Worm (Caenorhabditis elegans) whole organism, young adult: ENCODE measurements around the gene otub-1.

Source experiments
- B0261.1 ChIP-seq: sonication (generic microtip); optimal IDR thresholded peaks from 2 replicates; lab custom pipeline; 2016; ENCODE audit warnings: mild to moderate bottlenecking, missing genetic modification characterization, moderate library complexity, missing compliant biosample characterization
- C06A6.2 ChIP-seq: fragments of 200-800 bp; sonication (Bioruptor generic); conservative IDR thresholded peaks from 2 replicates; pipeline ENCODE4 v1.3.6; 2022; ENCODE audit warnings: missing genetic modification characterization, missing compliant biosample characterization
- F33H1.4 ChIP-seq: fragments of 200-800 bp; sonication (Bioruptor generic); IDR thresholded peaks from 2 replicates; pipeline ENCODE4 v1.3.6; 2022; ENCODE audit warnings: missing genetic modification reagents, missing genetic modification characterization, missing compliant biosample characterization
- F37B4.10 ChIP-seq: fragments of 200-800 bp; sonication (Bioruptor generic); IDR thresholded peaks from 2 replicates; pipeline ENCODE4 v1.3.6; 2022; ENCODE audit warnings: missing genetic modification characterization, missing compliant biosample characterization
- F55B11.4 ChIP-seq: sonication (generic microtip); optimal IDR thresholded peaks from 2 replicates; lab custom pipeline; 2016; ENCODE audit warnings: missing compliant biosample characterization, missing genetic modification characterization, borderline replicate concordance; ENCODE audit not compliant: insufficient read depth
- F57A8.1 ChIP-seq: fragments of 200-800 bp; sonication (Bioruptor generic); optimal IDR thresholded peaks from 2 replicates; lab custom pipeline; 2018; ENCODE audit warnings: mild to moderate bottlenecking, missing genetic modification characterization, moderate library complexity, missing compliant biosample characterization
- F57C9.4 ChIP-seq: sonication (generic microtip); optimal IDR thresholded peaks from 2 replicates; lab custom pipeline; 2017; ENCODE audit warnings: mild to moderate bottlenecking, missing genetic modification characterization, missing compliant biosample characterization
- K11D2.4 ChIP-seq: fragments of 200-800 bp; sonication (Bioruptor generic); IDR thresholded peaks from 2 replicates; pipeline ENCODE4 v1.3.6; 2022; ENCODE audit warnings: missing genetic modification reagents, missing genetic modification characterization, missing compliant biosample characterization
- K12H6.12 ChIP-seq: fragments of 200-800 bp; sonication (Bioruptor generic); optimal IDR thresholded peaks from 2 replicates; lab custom pipeline; 2018; ENCODE audit warnings: mild to moderate bottlenecking, missing genetic modification characterization, missing compliant biosample characterization
- T07F8.4 ChIP-seq: sonication (generic microtip); optimal IDR thresholded peaks from 2 replicates; lab custom pipeline; 2016; ENCODE audit warnings: mild to moderate bottlenecking, missing genetic modification characterization, moderate library complexity, missing compliant biosample characterization
- Y53G8AR.9 ChIP-seq: fragments of 200-800 bp; sonication (Bioruptor generic); conservative IDR thresholded peaks from 2 replicates; pipeline ENCODE4 v1.3.6; 2022; ENCODE audit warnings: missing genetic modification reagents, missing genetic modification characterization, missing compliant biosample characterization
- Y79H2A.3 ChIP-seq: fragments of 200-800 bp; sonication (Bioruptor generic); conservative IDR thresholded peaks from 2 replicates; pipeline ENCODE4 v1.3.6; 2022; ENCODE audit warnings: missing genetic modification reagents, missing genetic modification characterization, missing compliant biosample characterization
- ama-1 ChIP-seq, 3 experiments: fragments of 150-350 bp in 1 of 3; sonication (generic microtip) in 2 of 3; optimal IDR thresholded peaks; 2 replicates each; lab custom pipeline; 2014 to 2018; ENCODE audit warnings: missing biosample characterization in 2 of 3, missing genetic modification characterization in 2 of 3, missing genetic modification reagents in 2 of 3
- athp-1 ChIP-seq: sonication (generic microtip); optimal IDR thresholded peaks from 2 replicates; lab custom pipeline; 2017; ENCODE audit warnings: mild to moderate bottlenecking, missing genetic modification characterization, missing compliant biosample characterization
- attf-5 ChIP-seq: fragments of 200-800 bp; sonication (Bioruptor generic); optimal IDR thresholded peaks from 2 replicates; lab custom pipeline; 2018; ENCODE audit warnings: mild to moderate bottlenecking, missing genetic modification characterization, missing compliant biosample characterization
- attf-6 ChIP-seq: fragments of 200-800 bp; sonication (Bioruptor generic); IDR thresholded peaks from 2 replicates; pipeline ENCODE4 v1.3.6; 2022; ENCODE audit warnings: missing genetic modification reagents, missing genetic modification characterization, missing compliant biosample characterization
- bed-2 ChIP-seq: fragments of 200-800 bp; sonication (Bioruptor generic); IDR thresholded peaks from 2 replicates; pipeline ENCODE4 v1.3.6; 2022; ENCODE audit warnings: missing genetic modification reagents, missing genetic modification characterization, missing compliant biosample characterization
- ccch-3 ChIP-seq: fragments of 200-800 bp; sonication (Bioruptor generic); optimal IDR thresholded peaks from 2 replicates; lab custom pipeline; 2018; ENCODE audit warnings: mild to moderate bottlenecking, missing genetic modification characterization, missing compliant biosample characterization
- cebp-1 ChIP-seq, 2 experiments: fragments of 200-800 bp in 1 of 2; sonication (Bioruptor generic) in 1 of 2; sonication (generic microtip) in 1 of 2; IDR thresholded peaks in 1 of 2; optimal IDR thresholded peaks in 1 of 2; 2 replicates each; pipeline versions ENCODE4 v1.3.6 to Lab custom; 2017 to 2022; ENCODE audit warnings: missing compliant biosample characterization in 2 of 2, missing genetic modification characterization in 2 of 2, mild to moderate bottlenecking in 1 of 2, missing genetic modification reagents in 1 of 2, moderate library complexity in 1 of 2
- cebp-2 ChIP-seq: fragments of 200-800 bp; sonication (Bioruptor generic); IDR thresholded peaks from 2 replicates; pipeline ENCODE4 v1.3.6; 2022; ENCODE audit warnings: missing genetic modification characterization, missing compliant biosample characterization
- ceh-27 ChIP-seq: fragments of 200-800 bp; sonication (Bioruptor generic); optimal IDR thresholded peaks from 2 replicates; lab custom pipeline; 2018; ENCODE audit warnings: mild to moderate bottlenecking, missing genetic modification characterization, moderate library complexity, missing compliant biosample characterization
- ceh-40 ChIP-seq: fragments of 200-800 bp; sonication (Bioruptor generic); IDR thresholded peaks from 2 replicates; pipeline ENCODE4 v1.3.6; 2022; ENCODE audit warnings: missing genetic modification characterization, missing compliant biosample characterization
- ceh-91 ChIP-seq: fragments of 200-800 bp; sonication (Bioruptor generic); IDR thresholded peaks from 2 replicates; pipeline ENCODE4 v1.3.6; 2022; ENCODE audit warnings: missing genetic modification reagents, missing genetic modification characterization, missing compliant biosample characterization
- chd-7 ChIP-seq: sonication (generic microtip); optimal IDR thresholded peaks from 2 replicates; lab custom pipeline; 2016; ENCODE audit warnings: mild to moderate bottlenecking, missing genetic modification characterization, moderate library complexity, missing compliant biosample characterization
- dox-1 ChIP-seq: fragments of 200-800 bp; sonication (Bioruptor generic); IDR thresholded peaks from 2 replicates; pipeline ENCODE4 v1.3.6; 2022; ENCODE audit warnings: missing genetic modification reagents, missing genetic modification characterization, missing compliant biosample characterization
- dpl-1 ChIP-seq: fragments of 150-350 bp; optimal IDR thresholded peaks from 2 replicates; lab custom pipeline; 2014; ENCODE audit warnings: missing biosample characterization, missing genetic modification reagents, missing genetic modification characterization
- efl-1 ChIP-seq: fragments of 150-350 bp; optimal IDR thresholded peaks from 2 replicates; lab custom pipeline; 2014; ENCODE audit warnings: missing biosample characterization, missing genetic modification reagents, missing genetic modification characterization
- egl-18 ChIP-seq: fragments of 200-800 bp; sonication (Bioruptor generic); IDR thresholded peaks from 2 replicates; pipeline ENCODE4 v1.3.6; 2022; ENCODE audit warnings: missing genetic modification reagents, missing genetic modification characterization, missing compliant biosample characterization
- egrh-3 ChIP-seq: fragments of 200-800 bp; sonication (Bioruptor generic); IDR thresholded peaks from 2 replicates; pipeline ENCODE4 v1.3.6; 2022; ENCODE audit warnings: missing genetic modification reagents, missing genetic modification characterization, missing compliant biosample characterization
- ets-4 ChIP-seq: fragments of 200-800 bp; sonication (Bioruptor generic); optimal IDR thresholded peaks from 2 replicates; lab custom pipeline; 2018; ENCODE audit warnings: mild to moderate bottlenecking, missing genetic modification characterization, missing compliant biosample characterization
- hsf-1 ChIP-seq: fragments of 200-800 bp; sonication (Bioruptor generic); IDR thresholded peaks from 2 replicates; pipeline ENCODE4 v1.3.6; 2022; ENCODE audit warnings: missing genetic modification reagents, missing genetic modification characterization, missing compliant biosample characterization
- let-526 ChIP-seq: fragments of 200-800 bp; sonication (Bioruptor generic); IDR thresholded peaks from 2 replicates; pipeline ENCODE4 v1.3.6; 2022; ENCODE audit warnings: missing genetic modification reagents, missing genetic modification characterization, missing compliant biosample characterization
- lir-1 ChIP-seq: fragments of 200-800 bp; sonication (Bioruptor generic); conservative IDR thresholded peaks from 2 replicates; pipeline ENCODE4 v1.3.6; 2022; ENCODE audit warnings: missing genetic modification reagents, missing genetic modification characterization, missing compliant biosample characterization
- madf-10 ChIP-seq: sonication (generic microtip); optimal IDR thresholded peaks from 2 replicates; lab custom pipeline; 2016; ENCODE audit warnings: mild to moderate bottlenecking, missing genetic modification characterization, missing compliant biosample characterization
- madf-3 ChIP-seq: fragments of 200-800 bp; sonication (Bioruptor generic); IDR thresholded peaks from 2 replicates; pipeline ENCODE4 v1.3.6; 2022; ENCODE audit warnings: missing genetic modification reagents, missing genetic modification characterization, missing compliant biosample characterization
- mel-28 ChIP-seq: sonication (generic microtip); optimal IDR thresholded peaks from 2 replicates; lab custom pipeline; 2016; ENCODE audit warnings: borderline replicate concordance, mild to moderate bottlenecking, missing genetic modification characterization, missing compliant biosample characterization
- mes-4 ChIP-seq: sonication (generic microtip); optimal IDR thresholded peaks from 2 replicates; lab custom pipeline; 2016; ENCODE audit warnings: missing genotype, missing genetic modification characterization, missing compliant biosample characterization
- nhr-90 ChIP-seq: sonication (generic microtip); optimal IDR thresholded peaks from 2 replicates; lab custom pipeline; 2016; ENCODE audit warnings: missing genotype, mild to moderate bottlenecking, missing genetic modification characterization, missing compliant biosample characterization
- pbrm-1 ChIP-seq: fragments of 200-800 bp; sonication (Bioruptor generic); IDR thresholded peaks from 2 replicates; pipeline ENCODE4 v1.3.6; 2022; ENCODE audit warnings: missing genetic modification reagents, missing genetic modification characterization, missing compliant biosample characterization
- rec-8 ChIP-seq, 2 experiments: sonication (generic microtip); optimal IDR thresholded peaks; 2 replicates each; lab custom pipeline; 2016; ENCODE audit warnings: mild to moderate bottlenecking in 2 of 2, missing genetic modification characterization in 2 of 2, missing genetic modification reagents in 2 of 2, missing genotype in 2 of 2, missing biosample characterization in 1 of 2, missing compliant biosample characterization in 1 of 2, moderate library complexity in 1 of 2
- repo-1 ChIP-seq: sonication (generic microtip); optimal IDR thresholded peaks from 2 replicates; lab custom pipeline; 2017; ENCODE audit warnings: mild to moderate bottlenecking, missing genetic modification characterization, missing compliant biosample characterization
- sdz-38 ChIP-seq: sonication (generic microtip); optimal IDR thresholded peaks from 2 replicates; lab custom pipeline; 2016; ENCODE audit warnings: missing genotype, missing genetic modification characterization, missing compliant biosample characterization
- snpc-3.4 ChIP-seq: sonication (generic microtip); optimal IDR thresholded peaks from 2 replicates; lab custom pipeline; 2017; ENCODE audit warnings: missing genetic modification characterization, mild to moderate bottlenecking, missing compliant biosample characterization, antibody characterized with exemption, moderate library complexity, missing genotype, missing genetic modification reagents
- snpc-4 ChIP-seq, 5 experiments: fragments of 150-350 bp in 1 of 5; sonication (generic microtip) in 4 of 5; optimal IDR thresholded peaks; 2 replicates each; lab custom pipeline; 2014 to 2018; ENCODE audit warnings: missing genetic modification characterization in 5 of 5, missing biosample characterization in 3 of 5, antibody characterized with exemption in 2 of 5, mild to moderate bottlenecking in 2 of 5, missing compliant biosample characterization in 2 of 5, missing genotype in 2 of 5, moderate library complexity in 2 of 5, missing genetic modification reagents in 1 of 5
- somi-1 ChIP-seq: fragments of 200-800 bp; sonication (Bioruptor generic); optimal IDR thresholded peaks from 2 replicates; lab custom pipeline; 2018; ENCODE audit warnings: mild to moderate bottlenecking, missing genetic modification characterization, missing compliant biosample characterization
- zim-3 ChIP-seq: sonication (generic microtip); optimal IDR thresholded peaks from 2 replicates; lab custom pipeline; 2017; ENCODE audit warnings: mild to moderate bottlenecking, missing genetic modification characterization, moderate library complexity, missing compliant biosample characterization
- ztf-28 ChIP-seq: fragments of 200-800 bp; sonication (Bioruptor generic); IDR thresholded peaks from 2 replicates; pipeline ENCODE4 v1.3.6; 2022; ENCODE audit warnings: missing genetic modification reagents, missing genetic modification characterization, missing compliant biosample characterization

otub-1 gene

ce11 chrV:15085335-15085800 lies 19.3 kb downstream of the otub-1 start, which contains the start of the genes ahsa-1 and C01G10.7:
Gene ahsa-1, minus strand, starts transcription at chrV:15085385.
Gene C01G10.7, plus strand, starts transcription at chrV:15085747.
- TF ChIP-seq ztf-28 (GFP tag; lab: Robert Waterston, UW) (peak; percentile 93), snpc-3.4 (peak; percentile 51), F55B11.4 (tag; lab: Kevin White, UChicago) (no peak), madf-10 (tag; lab: Kevin White, UChicago) (peak; percentile 87), ceh-27 (peak; percentile 92), chd-7 (no peak), ets-4 (no peak), C06A6.2 (GFP tag; lab: Robert Waterston, UW) (no peak), lir-1 (GFP tag; lab: Robert Waterston, UW) (peak; percentile 82), mel-28 (tag; lab: Kevin White, UChicago) (peak; percentile 57), B0261.1 (tag; lab: Kevin White, UChicago) (peak; percentile 37), Y53G8AR.9 (peak; percentile 76; the same call in 1 of the 2 replicates), rec-8 (tag; optimal IDR thresholded peaks at IDR 0.05; lab: Kevin White, UChicago) (peak; percentile 74 to 82), repo-1 (tag; lab: Kevin White, UChicago) (no peak), F33H1.4 (GFP tag; lab: Robert Waterston, UW) (peak; percentile 70), cebp-2 (GFP tag; lab: Robert Waterston, UW) (no peak), bed-2 (GFP tag; lab: Robert Waterston, UW) (peak; percentile 94), somi-1 (GFP tag; lab: Kevin White, UChicago) (no peak), efl-1 (peak; percentile 57), dpl-1 (GFP tag; lab: Kevin White, UChicago) (no peak), F37B4.10 (GFP tag; lab: Robert Waterston, UW) (no peak), cebp-1 (GFP tag; IDR thresholded peaks at IDR 0.05; lab: Robert Waterston, UW) (peak; percentile 72; the same call in 1 of the 2 replicates), cebp-1 (tag; optimal IDR thresholded peaks at IDR 0.05; lab: Kevin White, UChicago) (no peak), mes-4 (tag; lab: Kevin White, UChicago) (no peak), hsf-1 (GFP tag; lab: Robert Waterston, UW) (peak; percentile 97), egl-18 (GFP tag; lab: Robert Waterston, UW) (no peak), ama-1 (optimal IDR thresholded peaks at IDR 0.05; lab: Kevin White, UChicago) (no peak), ama-1 (GFP tag; optimal IDR thresholded peaks at IDR 0.05; lab: Kevin White, UChicago) (no peak), K12H6.12 (peak; percentile 70), athp-1 (tag; lab: Kevin White, UChicago) (peak; percentile 86), nhr-90 (tag; lab: Kevin White, UChicago) (no peak), egrh-3 (GFP tag; lab: Robert Waterston, UW) (peak; percentile 55; the same call in 1 of the 2 replicates), pbrm-1 (GFP tag; lab: Robert Waterston, UW) (peak; percentile 87; the same call in 1 of the 2 replicates), ceh-40 (GFP tag; lab: Robert Waterston, UW) (no peak), zim-3 (no peak), Y79H2A.3 (GFP tag; lab: Robert Waterston, UW) (peak; percentile 77), attf-5 (peak; percentile 93), snpc-4 (GFP tag; optimal IDR thresholded peaks at IDR 0.05; lab: Kevin White, UChicago) (no peak), snpc-4 (tag; optimal IDR thresholded peaks at IDR 0.05; lab: Kevin White, UChicago) (peak in 3 of 4 experiments; percentile 69 to 85 (median 74)), dox-1 (GFP tag; lab: Robert Waterston, UW) (peak; percentile 93), F57A8.1 (GFP tag; lab: Kevin White, UChicago) (no peak), K11D2.4 (GFP tag; lab: Robert Waterston, UW) (0 out of 2 replicates have a peak, but pooled peaks have one; percentile 55), F57C9.4 (no peak), ceh-91 (GFP tag; lab: Robert Waterston, UW) (peak; percentile 90), T07F8.4 (peak; percentile 24), attf-6 (GFP tag; lab: Robert Waterston, UW) (no peak), ccch-3 (peak; percentile 30), sdz-38 (tag; lab: Kevin White, UChicago) (no peak), madf-3 (GFP tag; lab: Robert Waterston, UW) (no peak), let-526 (peak; percentile 90)
